Worm (Caenorhabditis elegans): ENCODE data around the gene Y51B9A.14.

The Y51B9A.14 gene

DNA sequence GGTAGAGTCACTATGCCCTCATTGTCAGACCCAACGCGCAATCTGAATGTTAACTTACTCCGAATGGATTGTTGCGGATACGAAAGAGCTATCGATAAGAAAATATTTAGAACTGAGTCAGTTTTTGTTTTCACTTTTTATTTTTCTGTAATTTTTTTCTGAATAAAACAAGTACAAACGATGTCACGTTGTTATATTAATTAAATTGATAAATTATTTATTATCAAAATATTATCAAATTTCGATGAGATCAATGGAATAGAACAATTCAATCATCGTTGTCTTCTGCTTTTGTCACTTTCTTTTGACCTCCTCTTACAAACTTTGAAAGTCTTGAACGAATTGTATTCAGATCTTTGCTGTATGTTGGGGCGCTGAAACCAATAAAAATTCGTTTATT lies 8.8 kb upstream of the Y51B9A.14 start, which contains the start of gene mpz-6:
Gene mpz-6 (minus strand): TSS at position 101 of the 400 bp plus-strand sequence.
- TF ChIP-seq R02D3.7 (tag; optimal IDR thresholded peaks at IDR 0.05) (no peak), aly-2 (tag; optimal IDR thresholded peaks at IDR 0.05) (no peak), ztf-4 (tag; optimal IDR thresholded peaks at IDR 0.05) (no peak), Y55F3AM.14 (GFP tag; optimal IDR thresholded peaks at IDR 0.05) (no peak), egl-27 (tag; optimal IDR thresholded peaks at IDR 0.05) (no peak), lin-13 (GFP tag; optimal IDR thresholded peaks at IDR 0.05) (no peak), ceh-16 (tag; optimal IDR thresholded peaks at IDR 0.05) (no peak), dmd-4 (tag; optimal IDR thresholded peaks at IDR 0.05) (no peak), lsy-2 (tag; optimal IDR thresholded peaks at IDR 0.05) (no peak), nhr-10 (tag; optimal IDR thresholded peaks at IDR 0.05) (no peak), unc-39 (tag; optimal IDR thresholded peaks at IDR 0.05) (no peak), fos-1 (tag; optimal IDR thresholded peaks at IDR 0.05) (no peak), lin-11 (tag; optimal IDR thresholded peaks at IDR 0.05) (no peak), lin-39 (tag; optimal IDR thresholded peaks at IDR 0.05) (no peak)

DNA sequence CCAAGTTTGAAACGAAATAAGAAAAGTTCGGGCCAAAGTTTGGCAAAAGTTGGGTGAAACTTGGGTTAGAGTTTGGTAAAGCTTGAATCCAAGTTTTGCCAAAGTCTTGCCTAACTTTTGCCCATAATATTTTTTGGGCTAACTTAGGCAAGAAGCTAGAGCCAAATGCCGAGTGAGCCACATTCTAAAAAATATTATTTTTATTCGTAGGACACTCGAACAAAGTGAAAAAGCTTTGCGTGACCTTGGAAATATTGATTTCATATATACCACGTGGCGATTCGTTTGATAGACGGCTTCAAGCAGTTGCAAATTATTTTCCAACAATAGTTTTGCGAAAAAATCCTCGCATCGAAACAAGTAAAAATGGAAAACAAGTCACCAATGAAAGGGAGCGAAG lies 5.6 kb upstream of the Y51B9A.14 start, which contains the start of gene Y51B9A.5:
Gene Y51B9A.5 (plus strand): TSS at position 301 of the 400 bp plus-strand sequence.
- TF ChIP-seq blmp-1 (tag; optimal IDR thresholded peaks at IDR 0.05; ENCODE audit: insufficient read depth) (no peak), sem-4 (tag; optimal IDR thresholded peaks at IDR 0.05) (no peak), nhr-23 (tag; optimal IDR thresholded peaks at IDR 0.05) (no peak), skn-1 (tag; optimal IDR thresholded peaks at IDR 0.05) (no peak), fos-1 (tag; optimal IDR thresholded peaks at IDR 0.05) (no peak), nhr-12 (tag; optimal IDR thresholded peaks at IDR 0.05) (no peak), lsy-2 (tag; optimal IDR thresholded peaks at IDR 0.05) (no peak)

DNA sequence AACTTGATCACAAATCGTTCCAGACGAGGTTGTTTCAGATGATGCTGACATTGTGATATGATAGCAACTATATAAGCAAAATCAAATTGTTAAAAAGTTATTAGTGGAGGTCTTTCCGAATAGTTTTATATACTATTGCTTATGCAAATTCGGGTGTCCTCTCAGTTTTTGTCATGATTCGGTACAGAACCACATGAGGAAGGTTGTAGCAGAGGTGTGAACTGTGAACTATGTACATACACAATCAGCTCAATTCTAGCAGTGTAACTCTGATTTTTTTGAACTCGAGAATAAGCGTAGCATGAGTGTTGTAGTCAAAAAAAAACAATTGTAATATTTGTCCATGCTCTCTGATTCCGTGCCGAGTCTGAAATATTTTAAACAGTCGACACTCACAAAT lies 4.8 kb upstream of the Y51B9A.14 start, which contains the start of gene Y51B9A.6:
Gene Y51B9A.6 (minus strand): TSS at position 101 of the 400 bp plus-strand sequence.
- TF ChIP-seq unc-55 (GFP tag; optimal IDR thresholded peaks at IDR 0.05) = no peak
- no peak for TF ChIP-seq snpc-4 (tag; optimal IDR thresholded peaks at IDR 0.05)
- no peak for TF ChIP-seq sma-9 (GFP tag; optimal IDR thresholded peaks at IDR 0.05)
- TF ChIP-seq sma-9 (tag; optimal IDR thresholded peaks at IDR 0.05) = no peak

- TF ChIP-seq ztf-1 (GFP tag; conservative IDR thresholded peaks at IDR 0.05) (no peak), unc-55 (GFP tag; optimal IDR thresholded peaks at IDR 0.05) (no peak), nhr-129 (tag; optimal IDR thresholded peaks at IDR 0.05) (no peak), gmeb-1 (tag; optimal IDR thresholded peaks at IDR 0.05) (no peak), nhr-6 (tag; optimal IDR thresholded peaks at IDR 0.05) (no peak), Y55F3AM.14 (GFP tag; optimal IDR thresholded peaks at IDR 0.05) (no peak), dmd-4 (tag; optimal IDR thresholded peaks at IDR 0.05) (no peak)
Measured at ce11 chrII:9399746-9400145, 1.5 kb upstream of the Y51B9A.14 start, which contains the start of gene Y51B9A.7. Y51B9A.7 (plus strand) TSS chrII:9400046.

DNA sequence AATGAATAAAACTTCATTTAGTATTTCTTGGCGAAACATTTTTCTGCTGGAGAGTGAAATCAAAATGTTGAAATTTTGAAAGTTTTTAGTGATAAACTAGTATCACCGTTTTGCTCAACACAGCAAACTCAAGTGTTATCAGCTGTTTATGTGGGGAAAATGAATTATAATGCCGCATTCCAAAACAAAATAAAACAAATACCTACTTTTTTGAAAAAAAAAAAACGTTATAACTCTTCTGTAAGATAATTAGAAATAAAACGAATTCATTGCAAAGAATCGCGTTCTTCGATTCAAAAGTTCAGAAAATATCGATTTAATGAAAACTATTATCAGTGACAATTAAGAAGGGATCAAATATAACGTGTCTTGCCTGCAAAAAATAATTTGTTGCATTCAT lies 774 bp downstream of the Y51B9A.14 start, which contains the start of gene Y51B9A.9:
Gene Y51B9A.9 (minus strand): TSS at position 101 of the 400 bp plus-strand sequence.
- TF ChIP-seq nhr-21 (tag; optimal IDR thresholded peaks at IDR 0.05) (no peak), lin-13 (GFP tag; optimal IDR thresholded peaks at IDR 0.05) (no peak), nhr-23 (tag; optimal IDR thresholded peaks at IDR 0.05) (no peak), R02D3.7 (tag; optimal IDR thresholded peaks at IDR 0.05) (no peak), ztf-4 (tag; optimal IDR thresholded peaks at IDR 0.05) (no peak), unc-39 (tag; optimal IDR thresholded peaks at IDR 0.05) (no peak), elt-1 (tag; optimal IDR thresholded peaks at IDR 0.05) (no peak), unc-62 (GFP tag; optimal IDR thresholded peaks at IDR 0.05) (no peak), nhr-6 (tag; optimal IDR thresholded peaks at IDR 0.05) (no peak), nhr-77 (tag; optimal IDR thresholded peaks at IDR 0.05) (no peak), sem-4 (tag; optimal IDR thresholded peaks at IDR 0.05) (no peak), aly-2 (tag; optimal IDR thresholded peaks at IDR 0.05) (no peak), nhr-25 (tag; optimal IDR thresholded peaks at IDR 0.05) (no peak), lsy-2 (tag; optimal IDR thresholded peaks at IDR 0.05) (no peak), fos-1 (tag; optimal IDR thresholded peaks at IDR 0.05) (no peak)

- no peak for TF ChIP-seq lin-11 (tag; optimal IDR thresholded peaks at IDR 0.05)
- TF ChIP-seq nhr-21 (tag; optimal IDR thresholded peaks at IDR 0.05) = no peak
- TF ChIP-seq ama-1 (optimal IDR thresholded peaks at IDR 0.05) = no peak
- no peak for TF ChIP-seq unc-55 (GFP tag; optimal IDR thresholded peaks at IDR 0.05)
- TF ChIP-seq elt-1 (tag; optimal IDR thresholded peaks at IDR 0.05) = no peak
Measured at ce11 chrII:9392724-9393123, 5.5 kb downstream of the Y51B9A.14 start, which contains the start of gene lido-17. lido-17 (minus strand) TSS chrII:9392824.

Measured in whole organism, L2 larva.